Worm (Caenorhabditis elegans) whole organism, early embryonic: Measurements from ENCODE around the gene pcrg-1.

ENCODE experiments used
- B0310.2 ChIP-seq: sonication (generic microtip); optimal IDR thresholded peaks from 2 replicates; lab custom pipeline; 2016; ENCODE audit warnings: mild to moderate bottlenecking, missing genetic modification characterization, missing compliant biosample characterization
- F13C5.2 ChIP-seq: sonication (generic microtip); optimal IDR thresholded peaks from 2 replicates; lab custom pipeline; 2017; ENCODE audit warnings: mild to moderate bottlenecking, missing genetic modification characterization, inconsistent platforms, missing compliant biosample characterization
- aly-1 ChIP-seq: sonication (generic microtip); optimal IDR thresholded peaks from 2 replicates; lab custom pipeline; 2016; ENCODE audit warnings: missing genetic modification characterization, missing compliant biosample characterization
- ama-1 ChIP-seq: fragments of 150-350 bp; optimal IDR thresholded peaks from 2 replicates; lab custom pipeline; 2014
- ceh-13 ChIP-seq: fragments of 200-800 bp; sonication (Bioruptor generic); optimal IDR thresholded peaks from 2 replicates; lab custom pipeline; 2018; ENCODE audit warnings: mild to moderate bottlenecking, missing genetic modification characterization, missing compliant biosample characterization
- ceh-36 ChIP-seq: sonication (generic microtip); optimal IDR thresholded peaks from 2 replicates; lab custom pipeline; 2016; ENCODE audit warnings: missing genetic modification characterization, inconsistent platforms, missing compliant biosample characterization
- ets-7 ChIP-seq: sonication (generic microtip); optimal IDR thresholded peaks from 2 replicates; lab custom pipeline; 2016; ENCODE audit warnings: missing genotype, missing genetic modification characterization, missing compliant biosample characterization
- flt-1 ChIP-seq: fragments of 200-800 bp; sonication (Bioruptor generic); IDR thresholded peaks from 2 replicates; pipeline ENCODE4 v1.3.6; 2022; ENCODE audit warnings: missing genetic modification characterization, missing compliant biosample characterization
- hmbx-1 ChIP-seq: sonication (generic microtip); optimal IDR thresholded peaks from 2 replicates; lab custom pipeline; 2016; ENCODE audit warnings: mild to moderate bottlenecking, missing genetic modification characterization, missing compliant biosample characterization
- hmg-4 ChIP-seq: fragments of 200-800 bp; sonication (Bioruptor generic); optimal IDR thresholded peaks from 2 replicates; lab custom pipeline; 2018; ENCODE audit warnings: mild to moderate bottlenecking, missing genetic modification characterization, missing compliant biosample characterization
- hnd-1 ChIP-seq: sonication (generic microtip); optimal IDR thresholded peaks from 2 replicates; lab custom pipeline; 2016; ENCODE audit warnings: missing genetic modification characterization, missing compliant biosample characterization
- pes-1 ChIP-seq: fragments of 200-800 bp; sonication (Bioruptor generic); IDR thresholded peaks from 2 replicates; pipeline ENCODE4 v1.3.6; 2022; ENCODE audit warnings: missing genetic modification reagents, missing genetic modification characterization, missing compliant biosample characterization
- scrt-1 ChIP-seq: fragments of 200-800 bp; sonication (Bioruptor generic); IDR thresholded peaks from 2 replicates; pipeline ENCODE4 v1.3.6; 2022; ENCODE audit warnings: missing genetic modification characterization, missing compliant biosample characterization
- sea-1 ChIP-seq: fragments of 200-800 bp; sonication (Bioruptor generic); conservative IDR thresholded peaks from 2 replicates; pipeline ENCODE4 v1.3.6; 2022; ENCODE audit warnings: missing genetic modification characterization, missing compliant biosample characterization
- tbx-11 ChIP-seq: fragments of 200-800 bp; sonication (Bioruptor generic); IDR thresholded peaks from 2 replicates; pipeline ENCODE4 v1.3.6; 2022; ENCODE audit warnings: missing genetic modification characterization, missing compliant biosample characterization
- tbx-37 ChIP-seq: fragments of 200-800 bp; sonication (Bioruptor generic); conservative IDR thresholded peaks from 2 replicates; pipeline ENCODE4 v1.3.6; 2022; ENCODE audit warnings: missing genetic modification reagents, missing genetic modification characterization, missing compliant biosample characterization
- tra-4 ChIP-seq: sonication (generic microtip); optimal IDR thresholded peaks from 2 replicates; lab custom pipeline; 2017; ENCODE audit warnings: missing genetic modification characterization, missing compliant biosample characterization

Gene pcrg-1

DNA sequence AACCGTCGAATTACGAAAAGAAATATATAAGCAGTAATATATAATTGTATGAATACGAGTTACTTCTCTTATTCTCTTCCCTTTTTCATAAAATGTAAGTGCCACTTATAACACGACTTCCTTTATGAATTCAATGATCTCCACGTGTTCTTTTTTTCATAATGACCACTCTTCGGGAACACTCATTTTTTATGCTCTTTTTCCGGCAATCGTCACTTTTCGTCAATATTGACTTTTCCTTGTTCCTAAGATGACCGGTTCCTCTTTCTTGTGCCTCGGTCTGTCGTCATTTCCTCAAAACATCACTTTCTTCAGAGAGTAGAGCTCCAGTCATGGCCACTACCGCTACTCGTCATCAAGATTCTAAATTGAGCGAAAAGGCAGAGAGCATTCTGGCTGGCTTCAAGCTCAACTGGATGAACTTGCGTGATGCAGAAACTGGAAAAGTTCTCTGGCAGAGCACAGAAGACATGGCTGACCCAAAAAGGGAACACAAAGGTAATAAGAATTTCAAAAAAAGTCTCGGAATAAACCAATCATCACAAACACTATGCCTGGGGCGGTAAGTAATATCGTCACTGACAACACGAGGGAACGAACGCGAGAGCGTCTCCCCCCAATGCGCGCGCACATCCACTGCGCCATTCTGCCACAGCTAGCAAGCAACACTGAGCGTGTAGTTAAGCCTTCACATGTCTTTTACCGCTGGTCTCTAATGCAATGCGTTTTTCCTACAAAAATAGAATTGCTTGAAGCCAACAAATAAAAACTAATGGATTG, 16.7 kb upstream of the pcrg-1 start, which contains the start of gene pdl-1:
Gene pdl-1 (plus strand): TSS at position 309 of the 780 bp plus-strand sequence.
- peak; percentile 84 for TF ChIP-seq tra-4 (tag; lab: Kevin White, UChicago)
- TF ChIP-seq ets-7 (tag; lab: Kevin White, UChicago), result peak; percentile 87
- peak; percentile 97 for TF ChIP-seq scrt-1
- peak; percentile 90 for TF ChIP-seq hnd-1 (tag; lab: Kevin White, UChicago)
- peak; percentile 97 for TF ChIP-seq flt-1 (GFP tag; lab: Robert Waterston, UW)
- TF ChIP-seq tbx-37 (GFP tag; lab: Robert Waterston, UW), result peak; percentile 92
- TF ChIP-seq aly-1 (tag; lab: Kevin White, UChicago), result peak; percentile 96
- peak; percentile 97 for TF ChIP-seq hmg-4 (GFP tag; lab: Kevin White, UChicago)
- TF ChIP-seq B0310.2 (tag; lab: Kevin White, UChicago), result peak; percentile 89
- TF ChIP-seq ama-1 (lab: Kevin White, UChicago), result no peak
- TF ChIP-seq pes-1, result peak; percentile 97
- peak; percentile 94 for TF ChIP-seq ceh-36
- peak; percentile 96 for TF ChIP-seq sea-1 (GFP tag; lab: Robert Waterston, UW)
- peak; percentile 94 for TF ChIP-seq tbx-11 (GFP tag; lab: Robert Waterston, UW)
- peak; percentile 76 for TF ChIP-seq hmbx-1
- peak; percentile 96 for TF ChIP-seq F13C5.2 (tag; lab: Kevin White, UChicago)
- TF ChIP-seq ceh-13 (GFP tag; lab: Kevin White, UChicago), result peak; percentile 95

DNA sequence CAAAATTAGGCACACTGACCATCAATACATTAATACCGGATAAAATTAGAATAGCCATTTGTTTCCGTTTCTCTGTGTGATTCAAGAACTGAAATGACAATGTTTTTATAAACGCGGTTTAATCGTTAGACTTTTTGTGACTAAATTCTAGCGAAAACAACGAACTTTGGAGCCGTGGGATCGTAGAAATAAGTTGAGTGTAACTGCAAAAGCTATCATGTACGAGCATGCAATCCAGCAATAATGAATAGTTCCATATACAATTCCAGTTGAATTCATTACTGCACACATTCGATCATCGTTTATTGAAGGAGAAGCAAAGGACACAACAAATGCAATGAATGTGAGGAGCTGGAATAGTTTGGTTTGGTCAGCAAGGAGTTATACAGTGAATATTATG, 14.2 kb upstream of the pcrg-1 start:
- TF ChIP-seq aly-1 (tag; lab: Kevin White, UChicago) (no peak), ama-1 (lab: Kevin White, UChicago) (no peak), ets-7 (tag; lab: Kevin White, UChicago) (no peak), scrt-1 (no peak), ceh-13 (GFP tag; lab: Kevin White, UChicago) (no peak), ceh-36 (no peak), tbx-11 (GFP tag; lab: Robert Waterston, UW) (no peak), tra-4 (tag; lab: Kevin White, UChicago) (no peak), flt-1 (GFP tag; lab: Robert Waterston, UW) (no peak), F13C5.2 (tag; lab: Kevin White, UChicago) (no peak), B0310.2 (tag; lab: Kevin White, UChicago) (no peak), tbx-37 (GFP tag; lab: Robert Waterston, UW) (no peak), hmbx-1 (no peak), hmg-4 (GFP tag; lab: Kevin White, UChicago) (no peak), sea-1 (GFP tag; lab: Robert Waterston, UW) (no peak), pes-1 (no peak), hnd-1 (tag; lab: Kevin White, UChicago) (no peak)

DNA sequence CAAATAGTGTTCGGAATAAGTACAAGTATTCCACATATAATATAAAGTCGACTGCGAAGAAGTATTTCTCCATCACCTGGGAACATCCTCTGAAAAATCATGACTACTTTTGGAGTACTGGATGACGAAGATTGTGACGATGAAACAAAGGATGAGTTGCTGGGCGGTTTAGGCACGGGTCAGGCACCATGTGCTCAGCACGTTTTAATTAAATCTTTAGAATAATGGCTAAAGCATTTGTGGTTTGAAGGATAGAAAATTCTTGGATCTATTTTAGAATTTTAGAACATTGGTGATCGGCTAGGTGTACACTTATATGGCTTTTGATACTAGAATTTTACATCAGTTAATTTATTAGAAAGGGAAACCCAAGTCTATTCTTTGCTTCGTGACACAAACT, 13.2 kb upstream of the pcrg-1 start, which contains the start of gene C27H5.6:
Gene C27H5.6 (minus strand): TSS at position 101 of the 400 bp plus-strand sequence.
- no peak for TF ChIP-seq ama-1 (lab: Kevin White, UChicago)

DNA sequence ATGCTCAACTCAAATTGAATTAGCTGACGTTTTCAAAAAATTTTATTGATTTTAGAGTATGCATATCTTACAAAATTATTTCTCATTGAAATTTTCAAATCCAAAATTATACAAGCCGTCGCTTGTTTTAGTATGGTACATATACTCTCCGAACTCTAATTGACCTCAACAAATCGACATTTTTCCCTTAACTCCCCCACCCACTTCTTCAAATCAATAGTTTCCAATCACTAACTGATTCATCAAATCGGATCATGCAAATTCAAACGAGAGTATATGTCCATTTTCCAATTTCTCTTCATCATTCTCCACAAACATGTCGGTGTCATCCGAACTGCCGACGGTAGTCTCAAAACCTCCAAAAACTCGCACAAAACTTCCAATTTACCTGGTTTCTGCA, 11.2 kb upstream of the pcrg-1 start, which contains the start of gene E04F6.4:
Gene E04F6.4 (plus strand): TSS at position 301 of the 400 bp plus-strand sequence.
- TF ChIP-seq tbx-11 (GFP tag; lab: Robert Waterston, UW) (no peak), tra-4 (tag; lab: Kevin White, UChicago) (no peak), ceh-13 (GFP tag; lab: Kevin White, UChicago) (no peak), ets-7 (tag; lab: Kevin White, UChicago) (no peak), ceh-36 (no peak), pes-1 (no peak)

DNA sequence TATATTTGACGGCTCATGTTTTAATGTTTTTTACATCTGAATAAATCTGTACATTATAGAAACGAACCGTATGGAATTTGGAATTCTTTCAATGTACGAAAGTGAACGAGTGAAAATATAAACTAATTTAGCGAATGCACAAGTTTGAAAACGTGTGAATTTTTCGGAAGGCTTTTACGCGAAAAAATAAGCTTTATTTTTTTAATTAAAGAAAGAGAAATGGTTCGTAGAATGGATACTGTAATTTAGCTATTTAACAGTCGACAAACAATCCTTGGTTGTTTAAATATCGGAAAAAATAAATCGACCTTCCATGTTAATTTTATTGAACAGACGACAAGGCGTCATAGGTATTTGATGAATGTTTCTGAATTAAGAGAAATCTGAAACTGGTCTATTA, 4.8 kb upstream of the pcrg-1 start, which contains the start of gene acdh-12:
Gene acdh-12 (minus strand): TSS at position 101 of the 400 bp plus-strand sequence.
- no peak for TF ChIP-seq hmbx-1
- TF ChIP-seq tbx-11 (GFP tag; lab: Robert Waterston, UW), result no peak
- no peak for TF ChIP-seq pes-1
- no peak for TF ChIP-seq hnd-1 (tag; lab: Kevin White, UChicago)
- no peak for TF ChIP-seq tra-4 (tag; lab: Kevin White, UChicago)
- no peak for TF ChIP-seq ceh-36
- TF ChIP-seq flt-1 (GFP tag; lab: Robert Waterston, UW), result no peak
- TF ChIP-seq scrt-1, result no peak
- TF ChIP-seq ceh-13 (GFP tag; lab: Kevin White, UChicago), result no peak
- no peak for TF ChIP-seq aly-1 (tag; lab: Kevin White, UChicago)
- TF ChIP-seq ets-7 (tag; lab: Kevin White, UChicago), result no peak
- no peak for TF ChIP-seq B0310.2 (tag; lab: Kevin White, UChicago)
- TF ChIP-seq tbx-37 (GFP tag; lab: Robert Waterston, UW), result no peak
- no peak for TF ChIP-seq ama-1 (lab: Kevin White, UChicago)

DNA sequence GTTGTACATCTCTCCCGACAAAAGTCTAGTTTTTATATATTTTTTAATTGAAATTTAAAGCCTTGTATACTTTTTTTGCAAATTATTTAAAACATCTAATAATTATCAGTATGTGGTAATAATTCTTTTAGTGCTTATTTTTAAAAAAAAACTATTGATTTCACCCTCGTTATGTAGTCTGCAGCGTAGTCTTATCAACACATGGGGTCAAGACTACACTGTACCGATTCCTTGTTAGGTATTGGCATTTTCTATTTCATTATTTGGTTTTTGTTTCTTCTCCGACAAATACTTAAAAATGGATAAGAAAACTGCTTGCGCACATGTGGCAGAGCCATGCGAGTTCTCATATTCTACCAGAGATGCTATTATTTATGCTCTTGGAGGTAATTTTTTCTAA, 4.3 kb upstream of the pcrg-1 start, which contains the start of gene maoc-1:
Gene maoc-1 (plus strand): TSS at position 237 of the 400 bp plus-strand sequence.
- TF ChIP-seq scrt-1, result no peak
- TF ChIP-seq B0310.2 (tag; lab: Kevin White, UChicago), result no peak
- TF ChIP-seq hmg-4 (GFP tag; lab: Kevin White, UChicago), result no peak
- TF ChIP-seq hmbx-1, result no peak
- TF ChIP-seq pes-1, result no peak
- TF ChIP-seq ceh-36, result no peak

DNA sequence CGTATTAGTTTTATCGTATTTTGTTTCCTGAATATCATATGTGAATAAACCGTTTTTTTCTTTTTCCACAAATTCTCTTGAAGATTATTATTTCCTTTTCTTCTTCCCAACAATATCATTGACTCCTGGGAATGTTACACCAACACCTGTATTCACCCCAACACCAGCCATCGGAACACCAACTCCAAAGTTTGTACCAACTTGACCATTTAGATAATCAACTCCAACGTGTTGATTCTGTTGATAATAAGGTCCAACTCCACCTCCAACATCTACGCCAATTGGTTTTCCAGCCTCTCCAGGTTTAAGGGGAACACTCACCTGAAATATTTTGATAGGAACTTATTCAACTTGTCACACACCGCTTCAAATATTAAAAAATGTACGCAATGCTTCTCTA, 2.9 kb upstream of the pcrg-1 start:
- TF ChIP-seq sea-1 (GFP tag; lab: Robert Waterston, UW) (no peak), hmg-4 (GFP tag; lab: Kevin White, UChicago) (no peak), pes-1 (no peak), hmbx-1 (no peak), tbx-11 (GFP tag; lab: Robert Waterston, UW) (no peak), scrt-1 (no peak), B0310.2 (tag; lab: Kevin White, UChicago) (no peak), flt-1 (GFP tag; lab: Robert Waterston, UW) (no peak), ceh-36 (no peak), aly-1 (tag; lab: Kevin White, UChicago) (no peak), tra-4 (tag; lab: Kevin White, UChicago) (no peak), tbx-37 (GFP tag; lab: Robert Waterston, UW) (no peak), ets-7 (tag; lab: Kevin White, UChicago) (no peak), ceh-13 (GFP tag; lab: Kevin White, UChicago) (no peak)
